Fruit fly (Drosophila melanogaster) whole organism, embryonic: Measurements from ENCODE around the gene CG12009.

ENCODE experiments used
- CG14014 ChIP-seq: fragments of 200-800 bp; sonication (Bioruptor generic); IDR thresholded peaks from 2 replicates; pipeline ENCODE4 v1.3.6; 2022; ENCODE audit warnings: missing biosample characterization, missing genetic modification characterization
- CG32532 ChIP-seq: fragments of 200-800 bp; sonication (Bioruptor generic); IDR thresholded peaks from 2 replicates; pipeline ENCODE4 v1.3.6; 2022; ENCODE audit warnings: missing biosample characterization, missing genetic modification characterization
- CG6272 ChIP-seq: fragments of 200-800 bp; sonication (Bioruptor generic); IDR thresholded peaks from 2 replicates; pipeline ENCODE4 v1.3.6; 2022; ENCODE audit warnings: missing biosample characterization, missing genetic modification characterization
- CG7271 ChIP-seq: fragments of 200-800 bp; sonication (Bioruptor generic); optimal IDR thresholded peaks from 2 replicates; lab custom pipeline; 2018; ENCODE audit warnings: missing biosample characterization, mild to moderate bottlenecking, missing genetic modification characterization, moderate library complexity
- CG7745 ChIP-seq: fragments of 200-800 bp; sonication (Bioruptor generic); optimal IDR thresholded peaks from 2 replicates; lab custom pipeline; 2018; ENCODE audit warnings: missing biosample characterization, mild to moderate bottlenecking, missing genetic modification characterization, moderate library complexity
- Doc3 ChIP-seq: fragments of 200-800 bp; sonication (Bioruptor generic); IDR thresholded peaks from 3 replicates; pipeline ENCODE4 v1.3.6; 2022; ENCODE audit warnings: missing biosample characterization, missing genetic modification characterization; ENCODE audit not compliant: partially characterized antibody
- bab2 ChIP-seq: fragments of 200-800 bp; sonication (Bioruptor generic); optimal IDR thresholded peaks from 2 replicates; lab custom pipeline; 2016; ENCODE audit warnings: missing biosample characterization, missing genetic modification characterization
- croc ChIP-seq: fragments of 200-800 bp; sonication (Bioruptor generic); conservative IDR thresholded peaks from 3 replicates; pipeline ENCODE4 v1.3.6; 2022; ENCODE audit warnings: missing biosample characterization, missing genetic modification characterization
- fu2 ChIP-seq: fragments of 200-800 bp; sonication (Bioruptor generic); optimal IDR thresholded peaks from 2 replicates; lab custom pipeline; 2016; ENCODE audit warnings: missing biosample characterization, missing genetic modification characterization
- onecut ChIP-seq: fragments of 200-800 bp; sonication (Bioruptor generic); IDR thresholded peaks from 2 replicates; pipeline ENCODE4 v1.3.6; 2022; ENCODE audit warnings: missing biosample characterization, missing genetic modification characterization
- row ChIP-seq: fragments of 200-800 bp; sonication (Bioruptor generic); IDR thresholded peaks from 3 replicates; pipeline ENCODE4 v1.3.6; 2022; ENCODE audit warnings: missing biosample characterization, missing genetic modification characterization

DNA sequence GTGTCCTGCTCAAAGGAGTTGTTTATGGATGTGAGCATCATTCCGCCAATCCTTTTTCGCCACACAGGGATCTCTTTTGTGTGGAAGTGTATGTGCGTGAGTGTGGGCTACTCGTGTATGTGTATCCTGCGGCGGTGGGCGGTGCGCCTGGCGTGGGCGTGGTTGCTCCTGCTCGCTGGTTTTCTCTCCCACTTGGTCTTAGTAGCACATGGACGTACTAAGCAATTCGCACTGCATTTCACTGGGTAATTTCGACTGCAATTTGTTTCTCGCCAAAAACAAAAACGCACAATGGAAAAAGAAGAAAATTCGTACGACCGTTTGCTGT, 34.3 kb downstream of the CG12009 start:
- TF ChIP-seq CG6272 (GFP tag; lab: Robert Waterston, UW) = no peak
- TF ChIP-seq fu2 (GFP tag; lab: Kevin White, UChicago) = no peak
- TF ChIP-seq CG7271 (tag; lab: Kevin White, UChicago) = no peak
- TF ChIP-seq CG14014 (GFP tag; lab: Robert Waterston, UW) = no peak
- no peak for TF ChIP-seq CG7745
- no peak for TF ChIP-seq CG32532 (GFP tag; lab: Robert Waterston, UW)
- no peak for TF ChIP-seq bab2 (GFP tag; lab: Kevin White, UChicago)
- no peak for TF ChIP-seq croc
- TF ChIP-seq Doc3 (GFP tag; lab: Robert Waterston, UW) = no peak
- no peak for TF ChIP-seq onecut (GFP tag; lab: Robert Waterston, UW)
- TF ChIP-seq row (GFP tag; lab: Robert Waterston, UW) = no peak
